Worm (Caenorhabditis elegans): ENCODE results near the gene B0554.7.

DNA sequence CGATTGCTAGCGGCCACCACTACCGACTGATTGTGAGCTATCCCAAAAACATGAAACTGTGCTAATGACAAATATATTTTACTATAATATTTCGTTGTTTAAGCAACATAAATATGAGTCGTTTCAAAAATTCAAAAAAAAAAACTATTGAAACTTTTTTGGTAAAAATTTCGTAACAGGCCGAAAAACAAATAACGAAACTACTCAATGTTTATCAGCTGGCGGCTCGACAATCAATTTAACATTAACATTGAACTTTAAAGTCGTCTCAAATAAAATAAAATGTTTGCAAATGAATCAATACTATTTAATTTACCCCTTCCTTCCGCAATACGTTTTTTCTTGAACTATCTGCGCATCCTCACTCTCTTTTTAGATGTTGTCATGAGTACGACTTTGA is 17.0 kb upstream of the B0554.7 start:
- TF ChIP-seq let-526 (GFP tag; IDR thresholded peaks at IDR 0.05) (no peak), rpc-1 (optimal IDR thresholded peaks at IDR 0.05) (no peak), rpc-1 (tag; optimal IDR thresholded peaks at IDR 0.05) (no peak), Y56A3A.18 (GFP tag; IDR thresholded peaks at IDR 0.05) (no peak), pha-4 (tag; optimal IDR thresholded peaks at IDR 0.05) (peak; percentile 5), dpl-1 (GFP tag; optimal IDR thresholded peaks at IDR 0.05) (no peak), snpc-4 (GFP tag; optimal IDR thresholded peaks at IDR 0.05) (no peak), snpc-4 (tag; optimal IDR thresholded peaks at IDR 0.05) (no peak), efl-1 (GFP tag; optimal IDR thresholded peaks at IDR 0.05) (no peak), madf-8 (GFP tag; conservative IDR thresholded peaks at IDR 0.05) (no peak), bed-2 (GFP tag; IDR thresholded peaks at IDR 0.05) (no peak), hlh-12 (tag; optimal IDR thresholded peaks at IDR 0.05) (no peak), aptf-2 (GFP tag; conservative IDR thresholded peaks at IDR 0.05) (no peak), F33H1.4 (GFP tag; IDR thresholded peaks at IDR 0.05) (no peak)

Data from whole organism, young adult.